Worm (Caenorhabditis elegans) whole organism, L3 larva: Measurements from ENCODE around the gene gst-19.

Source experiments
- ZK546.5 ChIP-seq: sonication (generic microtip); optimal IDR thresholded peaks from 2 replicates; lab custom pipeline; 2017; ENCODE audit warnings: missing biosample characterization, missing genetic modification characterization
- ama-1 ChIP-seq: fragments of 150-350 bp; optimal IDR thresholded peaks from 2 replicates; lab custom pipeline; 2018
- egl-27 ChIP-seq: sonication (generic microtip); optimal IDR thresholded peaks from 4 replicates; lab custom pipeline; 2017; ENCODE audit warnings: missing biosample characterization, missing genetic modification reagents, missing genetic modification characterization
- eor-1 ChIP-seq, 2 experiments: fragments of 150-350 bp; optimal IDR thresholded peaks; 2 replicates each; lab custom pipeline; 2014 to 2018; ENCODE audit warnings: missing biosample characterization in 2 of 2, missing genetic modification characterization in 2 of 2
- nhr-11 ChIP-seq: fragments of 150-350 bp; optimal IDR thresholded peaks from 2 replicates; lab custom pipeline; 2014; ENCODE audit warnings: missing biosample characterization, missing genetic modification characterization
- nhr-237 ChIP-seq: fragments of 150-350 bp; optimal IDR thresholded peaks from 2 replicates; lab custom pipeline; 2014; ENCODE audit warnings: missing biosample characterization, missing genetic modification characterization
- nhr-28 ChIP-seq: fragments of 150-350 bp; optimal IDR thresholded peaks from 2 replicates; lab custom pipeline; 2014; ENCODE audit warnings: missing biosample characterization, missing genetic modification characterization
- zag-1 ChIP-seq: fragments of 150-350 bp; optimal IDR thresholded peaks from 2 replicates; lab custom pipeline; 2014; ENCODE audit warnings: missing biosample characterization, missing genetic modification characterization

DNA sequence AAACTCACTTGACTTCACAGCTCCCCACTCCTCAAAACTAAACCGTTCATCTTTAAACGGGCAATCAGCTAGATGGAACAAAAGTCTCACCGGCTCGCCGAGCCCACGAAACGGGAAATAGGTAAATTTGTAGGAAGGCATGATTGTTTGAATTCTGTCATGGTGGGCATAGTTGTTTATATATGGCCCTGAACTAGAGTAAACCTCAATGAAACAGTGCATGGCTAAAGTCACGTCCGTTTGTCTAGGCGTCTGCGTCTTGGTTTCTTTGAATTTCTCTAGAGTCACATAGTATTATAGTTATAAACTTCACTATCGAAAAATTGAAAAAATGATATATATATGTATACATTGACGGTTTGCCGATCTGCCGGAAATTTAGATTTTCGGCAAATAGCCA lies at the start of gene gst-19:
- TF ChIP-seq nhr-11 (tag; lab: Kevin White, UChicago) (no peak), eor-1 (tag; optimal IDR thresholded peaks at IDR 0.05; lab: Kevin White, UChicago) (no peak), nhr-28 (tag; lab: Kevin White, UChicago) (no peak), nhr-237 (tag; lab: Kevin White, UChicago) (no peak), egl-27 (tag; lab: Kevin White, UChicago) (no peak), ama-1 (lab: Kevin White, UChicago) (no peak), ZK546.5 (tag; lab: Kevin White, UChicago) (no peak), zag-1 (tag; lab: Kevin White, UChicago) (no peak)
